Fruit fly (Drosophila melanogaster): Measurements from ENCODE around the gene CG13728.

DNA sequence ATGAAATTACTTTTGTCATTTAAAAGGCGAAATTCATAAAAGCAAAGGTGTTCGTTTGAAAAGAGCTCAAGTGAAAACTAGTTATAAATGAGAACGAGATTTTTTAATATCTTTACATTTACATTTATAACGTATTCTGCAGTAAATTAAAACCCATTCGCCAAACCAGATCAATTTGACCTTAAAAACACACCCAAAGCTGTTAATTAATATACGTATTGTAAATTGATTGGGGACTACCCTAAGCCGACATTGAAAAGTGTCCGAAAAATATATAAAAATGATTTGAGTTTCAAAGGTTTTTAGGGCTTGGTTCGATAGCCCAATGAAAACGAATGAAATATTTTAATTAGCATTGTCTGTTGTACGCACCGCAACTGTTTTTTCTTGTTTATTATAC lies 16.5 kb upstream of the CG13728 start:
- TF ChIP-seq OdsH (GFP tag; optimal IDR thresholded peaks at IDR 0.05): no peak
- no peak for TF ChIP-seq Smox (GFP tag; optimal IDR thresholded peaks at IDR 0.05)
- TF ChIP-seq spab (GFP tag; optimal IDR thresholded peaks at IDR 0.05): no peak
- no peak for TF ChIP-seq CG16779 (tag; optimal IDR thresholded peaks at IDR 0.05)
- no peak for TF ChIP-seq Hr39 (GFP tag; optimal IDR thresholded peaks at IDR 0.05)
- TF ChIP-seq Gug (GFP tag; IDR thresholded peaks at IDR 0.05): no peak

Measured in whole organism, prepupa.